Worm (Caenorhabditis elegans) whole organism, young adult: ENCODE data around the gene unc-34.

ENCODE experiments used
- B0019.2 ChIP-seq: fragments of 200-800 bp; sonication (Bioruptor generic); conservative IDR thresholded peaks from 2 replicates; pipeline ENCODE4 v1.3.6; 2022; ENCODE audit warnings: missing genetic modification reagents, missing genetic modification characterization, missing compliant biosample characterization
- B0261.1 ChIP-seq: sonication (generic microtip); optimal IDR thresholded peaks from 2 replicates; lab custom pipeline; 2016; ENCODE audit warnings: mild to moderate bottlenecking, missing genetic modification characterization, moderate library complexity, missing compliant biosample characterization
- D2030.7 ChIP-seq: fragments of 200-800 bp; sonication (Bioruptor generic); IDR thresholded peaks from 2 replicates; pipeline ENCODE4 v1.3.6; 2022; ENCODE audit warnings: missing genetic modification reagents, missing genetic modification characterization, missing compliant biosample characterization
- F22D6.2 ChIP-seq: sonication (generic microtip); optimal IDR thresholded peaks from 2 replicates; lab custom pipeline; 2016; ENCODE audit warnings: mild to moderate bottlenecking, missing genetic modification characterization, missing compliant biosample characterization
- F23B12.7 ChIP-seq: sonication (generic microtip); optimal IDR thresholded peaks from 2 replicates; lab custom pipeline; 2017; ENCODE audit warnings: missing genetic modification characterization, mild to moderate bottlenecking, missing compliant biosample characterization, antibody characterized with exemption, moderate library complexity; ENCODE audit not compliant: insufficient read depth
- F33H1.4 ChIP-seq: fragments of 200-800 bp; sonication (Bioruptor generic); IDR thresholded peaks from 2 replicates; pipeline ENCODE4 v1.3.6; 2022; ENCODE audit warnings: missing genetic modification reagents, missing genetic modification characterization, missing compliant biosample characterization
- F49E8.2 ChIP-seq: sonication (generic microtip); optimal IDR thresholded peaks from 3 replicates; lab custom pipeline; 2017; ENCODE audit warnings: missing genetic modification characterization, mild to moderate bottlenecking, missing compliant biosample characterization, antibody characterized with exemption, moderate library complexity; ENCODE audit not compliant: insufficient read depth
- K11D2.4 ChIP-seq: fragments of 200-800 bp; sonication (Bioruptor generic); IDR thresholded peaks from 2 replicates; pipeline ENCODE4 v1.3.6; 2022; ENCODE audit warnings: missing genetic modification reagents, missing genetic modification characterization, missing compliant biosample characterization
- K12H6.12 ChIP-seq: fragments of 200-800 bp; sonication (Bioruptor generic); optimal IDR thresholded peaks from 2 replicates; lab custom pipeline; 2018; ENCODE audit warnings: mild to moderate bottlenecking, missing genetic modification characterization, missing compliant biosample characterization
- Y53F4B.3 ChIP-seq: fragments of 200-800 bp; sonication (Bioruptor generic); IDR thresholded peaks from 2 replicates; pipeline ENCODE4 v1.3.6; 2022; ENCODE audit warnings: missing genetic modification reagents, missing genetic modification characterization, missing compliant biosample characterization
- Y79H2A.3 ChIP-seq: fragments of 200-800 bp; sonication (Bioruptor generic); conservative IDR thresholded peaks from 2 replicates; pipeline ENCODE4 v1.3.6; 2022; ENCODE audit warnings: missing genetic modification reagents, missing genetic modification characterization, missing compliant biosample characterization
- attf-3 ChIP-seq: fragments of 200-800 bp; sonication (Bioruptor generic); conservative IDR thresholded peaks from 2 replicates; pipeline ENCODE4 v1.3.6; 2022; ENCODE audit warnings: missing genetic modification reagents, missing genetic modification characterization, missing compliant biosample characterization
- attf-6 ChIP-seq: fragments of 200-800 bp; sonication (Bioruptor generic); IDR thresholded peaks from 2 replicates; pipeline ENCODE4 v1.3.6; 2022; ENCODE audit warnings: missing genetic modification reagents, missing genetic modification characterization, missing compliant biosample characterization
- ceh-100 ChIP-seq: fragments of 200-800 bp; sonication (Bioruptor generic); IDR thresholded peaks from 2 replicates; pipeline ENCODE4 v1.3.6; 2022; ENCODE audit warnings: missing genetic modification reagents, missing genetic modification characterization, missing compliant biosample characterization
- dpl-1 ChIP-seq: fragments of 150-350 bp; optimal IDR thresholded peaks from 2 replicates; lab custom pipeline; 2014; ENCODE audit warnings: missing biosample characterization, missing genetic modification reagents, missing genetic modification characterization
- efl-1 ChIP-seq: fragments of 150-350 bp; optimal IDR thresholded peaks from 2 replicates; lab custom pipeline; 2014; ENCODE audit warnings: missing biosample characterization, missing genetic modification reagents, missing genetic modification characterization
- egrh-3 ChIP-seq: fragments of 200-800 bp; sonication (Bioruptor generic); IDR thresholded peaks from 2 replicates; pipeline ENCODE4 v1.3.6; 2022; ENCODE audit warnings: missing genetic modification reagents, missing genetic modification characterization, missing compliant biosample characterization
- ekl-4 ChIP-seq: fragments of 200-800 bp; sonication (Bioruptor generic); IDR thresholded peaks from 2 replicates; pipeline ENCODE4 v1.3.6; 2022; ENCODE audit warnings: missing genetic modification reagents, missing genetic modification characterization, missing compliant biosample characterization
- ets-4 ChIP-seq: fragments of 200-800 bp; sonication (Bioruptor generic); optimal IDR thresholded peaks from 2 replicates; lab custom pipeline; 2018; ENCODE audit warnings: mild to moderate bottlenecking, missing genetic modification characterization, missing compliant biosample characterization
- him-1 ChIP-seq: sonication (generic microtip); optimal IDR thresholded peaks from 2 replicates; lab custom pipeline; 2016; ENCODE audit warnings: missing genotype, missing genetic modification reagents, missing genetic modification characterization, missing compliant biosample characterization
- lag-1 ChIP-seq: fragments of 200-800 bp; sonication (Bioruptor generic); IDR thresholded peaks from 2 replicates; pipeline ENCODE4 v1.3.6; 2022; ENCODE audit warnings: missing genetic modification reagents, missing genetic modification characterization, missing compliant biosample characterization
- let-526 ChIP-seq: fragments of 200-800 bp; sonication (Bioruptor generic); IDR thresholded peaks from 2 replicates; pipeline ENCODE4 v1.3.6; 2022; ENCODE audit warnings: missing genetic modification reagents, missing genetic modification characterization, missing compliant biosample characterization
- lin-26 ChIP-seq: fragments of 200-800 bp; sonication (Bioruptor generic); IDR thresholded peaks from 2 replicates; pipeline ENCODE4 v1.3.6; 2022; ENCODE audit warnings: missing genetic modification reagents, missing genetic modification characterization, missing compliant biosample characterization
- lin-35 ChIP-seq, 3 experiments: fragments of 150-350 bp in 2 of 3; sonication (generic microtip) in 1 of 3; optimal IDR thresholded peaks; 2 replicates each; lab custom pipeline; 2014 to 2018; ENCODE audit warnings: missing biosample characterization in 3 of 3, missing genetic modification characterization in 3 of 3, missing genetic modification reagents in 3 of 3
- madf-10 ChIP-seq: sonication (generic microtip); optimal IDR thresholded peaks from 2 replicates; lab custom pipeline; 2016; ENCODE audit warnings: mild to moderate bottlenecking, missing genetic modification characterization, missing compliant biosample characterization
- mcd-1 ChIP-seq: fragments of 200-800 bp; sonication (Bioruptor generic); IDR thresholded peaks from 2 replicates; pipeline ENCODE4 v1.3.6; 2022; ENCODE audit warnings: missing genetic modification reagents, missing genetic modification characterization, missing compliant biosample characterization
- mxl-1 ChIP-seq: sonication (generic microtip); optimal IDR thresholded peaks from 2 replicates; lab custom pipeline; 2016; ENCODE audit warnings: missing genetic modification characterization, missing compliant biosample characterization
- nfyb-1 ChIP-seq: fragments of 200-800 bp; sonication (Bioruptor generic); IDR thresholded peaks from 2 replicates; pipeline ENCODE4 v1.3.6; 2022; ENCODE audit warnings: missing genetic modification reagents, missing genetic modification characterization, missing compliant biosample characterization
- nhr-27 ChIP-seq: fragments of 200-800 bp; sonication (Bioruptor generic); optimal IDR thresholded peaks from 2 replicates; lab custom pipeline; 2018; ENCODE audit warnings: mild to moderate bottlenecking, missing genetic modification characterization, moderate library complexity, missing compliant biosample characterization
- nhr-80 ChIP-seq: sonication (generic microtip); optimal IDR thresholded peaks from 2 replicates; lab custom pipeline; 2016; ENCODE audit warnings: missing genetic modification characterization, missing compliant biosample characterization
- rec-8 ChIP-seq, 2 experiments: sonication (generic microtip); optimal IDR thresholded peaks; 2 replicates each; lab custom pipeline; 2016; ENCODE audit warnings: mild to moderate bottlenecking in 2 of 2, missing genetic modification characterization in 2 of 2, missing genetic modification reagents in 2 of 2, missing genotype in 2 of 2, missing biosample characterization in 1 of 2, missing compliant biosample characterization in 1 of 2, moderate library complexity in 1 of 2
- snpc-1.3 ChIP-seq: sonication (generic microtip); optimal IDR thresholded peaks from 2 replicates; lab custom pipeline; 2017; ENCODE audit warnings: missing genetic modification characterization, mild to moderate bottlenecking, missing compliant biosample characterization, antibody characterized with exemption, moderate library complexity, missing genotype, missing genetic modification reagents; ENCODE audit not compliant: insufficient read depth
- snpc-3.4 ChIP-seq: sonication (generic microtip); optimal IDR thresholded peaks from 2 replicates; lab custom pipeline; 2017; ENCODE audit warnings: missing genetic modification characterization, mild to moderate bottlenecking, missing compliant biosample characterization, antibody characterized with exemption, moderate library complexity, missing genotype, missing genetic modification reagents
- sptf-2 ChIP-seq: fragments of 200-800 bp; sonication (Bioruptor generic); optimal IDR thresholded peaks from 2 replicates; lab custom pipeline; 2018; ENCODE audit warnings: mild to moderate bottlenecking, missing genetic modification characterization, missing compliant biosample characterization
- tbx-9 ChIP-seq: sonication (generic microtip); optimal IDR thresholded peaks from 2 replicates; lab custom pipeline; 2016; ENCODE audit warnings: borderline replicate concordance, missing genetic modification characterization, inconsistent platforms, missing compliant biosample characterization
- tlf-1 ChIP-seq: fragments of 200-800 bp; sonication (Bioruptor generic); optimal IDR thresholded peaks from 2 replicates; lab custom pipeline; 2018; ENCODE audit warnings: mild to moderate bottlenecking, missing genetic modification characterization, missing compliant biosample characterization
- unc-130 ChIP-seq: sonication (generic microtip); optimal IDR thresholded peaks from 2 replicates; lab custom pipeline; 2016; ENCODE audit warnings: missing genetic modification reagents, missing genetic modification characterization, missing compliant biosample characterization
- unc-62 ChIP-seq: fragments of 150-350 bp; optimal IDR thresholded peaks from 2 replicates; lab custom pipeline; 2014; ENCODE audit warnings: missing biosample characterization, missing genetic modification reagents, missing genetic modification characterization
- xnd-1 ChIP-seq: sonication (generic microtip); optimal IDR thresholded peaks from 2 replicates; lab custom pipeline; 2016; ENCODE audit warnings: missing genotype, missing genetic modification reagents, missing genetic modification characterization, missing compliant biosample characterization
- zfh-2 ChIP-seq: fragments of 200-800 bp; sonication (Bioruptor generic); conservative IDR thresholded peaks from 2 replicates; pipeline ENCODE4 v1.3.6; 2022; ENCODE audit warnings: missing genetic modification reagents, missing genetic modification characterization, missing compliant biosample characterization
- zim-3 ChIP-seq: sonication (generic microtip); optimal IDR thresholded peaks from 2 replicates; lab custom pipeline; 2017; ENCODE audit warnings: mild to moderate bottlenecking, missing genetic modification characterization, moderate library complexity, missing compliant biosample characterization
- ztf-26 ChIP-seq: sonication (generic microtip); optimal IDR thresholded peaks from 2 replicates; lab custom pipeline; 2017; ENCODE audit warnings: missing genetic modification characterization, missing compliant biosample characterization
- ztf-28 ChIP-seq: fragments of 200-800 bp; sonication (Bioruptor generic); IDR thresholded peaks from 2 replicates; pipeline ENCODE4 v1.3.6; 2022; ENCODE audit warnings: missing genetic modification reagents, missing genetic modification characterization, missing compliant biosample characterization
- ztf-6 ChIP-seq: fragments of 200-800 bp; sonication (Bioruptor generic); IDR thresholded peaks from 2 replicates; pipeline ENCODE4 v1.3.6; 2022; ENCODE audit warnings: missing genetic modification reagents, missing genetic modification characterization, missing compliant biosample characterization

The unc-34 gene

ce11 chrV:1001163-1001562 is 18.7 kb downstream of the unc-34 start:
- peak; percentile 70; the same call in 1 of the 2 replicates for TF ChIP-seq egrh-3 (GFP tag; lab: Robert Waterston, UW)
- TF ChIP-seq mcd-1 (GFP tag; lab: Robert Waterston, UW), result peak; percentile 27; the same call in 1 of the 2 replicates
- TF ChIP-seq zim-3 (tag; lab: Kevin White, UChicago), result no peak
- no peak for TF ChIP-seq lag-1 (GFP tag; lab: Robert Waterston, UW)
- TF ChIP-seq ztf-6 (GFP tag; lab: Robert Waterston, UW), result no peak
- TF ChIP-seq sptf-2, result no peak
- TF ChIP-seq zfh-2 (GFP tag; lab: Robert Waterston, UW), result peak; percentile 83
- no peak for TF ChIP-seq B0019.2 (GFP tag; lab: Robert Waterston, UW)
- no peak for TF ChIP-seq rec-8 (tag; optimal IDR thresholded peaks at IDR 0.05; lab: Kevin White, UChicago)
- TF ChIP-seq dpl-1 (GFP tag; lab: Kevin White, UChicago), result no peak
- no peak for TF ChIP-seq attf-3
- no peak for TF ChIP-seq lin-35 (GFP tag; optimal IDR thresholded peaks at IDR 0.05; lab: Kevin White, UChicago)
- TF ChIP-seq ekl-4, result no peak
- no peak for TF ChIP-seq Y79H2A.3 (GFP tag; lab: Robert Waterston, UW)
- TF ChIP-seq madf-10, result no peak
- no peak for TF ChIP-seq attf-6 (GFP tag; lab: Robert Waterston, UW)
- no peak for TF ChIP-seq let-526
- TF ChIP-seq mxl-1 (tag; lab: Kevin White, UChicago), result no peak
- no peak for TF ChIP-seq F23B12.7 (tag; lab: Kevin White, UChicago)
- TF ChIP-seq ets-4 (GFP tag; lab: Kevin White, UChicago), result no peak

ce11 chrV:1003400-1003799 is 20.9 kb downstream of the unc-34 start, which contains the start of gene Y50D4C.5:
Gene Y50D4C.5, minus strand, starts transcription at chrV:1003744.
- TF ChIP-seq tbx-9 (tag; lab: Kevin White, UChicago), result no peak
- peak; percentile 41; the same call in 1 of the 2 replicates for TF ChIP-seq zfh-2 (GFP tag; lab: Robert Waterston, UW)

- TF ChIP-seq madf-10, result peak; percentile 43
- TF ChIP-seq F33H1.4, result no peak
- TF ChIP-seq snpc-3.4, result peak; percentile 45
- TF ChIP-seq xnd-1 (tag; lab: Kevin White, UChicago), result no peak
- TF ChIP-seq unc-130, result peak; percentile 69
- peak; percentile 10 for TF ChIP-seq F49E8.2 (tag; lab: Kevin White, UChicago)
- TF ChIP-seq unc-62, result no peak
- peak; percentile 4 for TF ChIP-seq nhr-80
- TF ChIP-seq mcd-1 (GFP tag; lab: Robert Waterston, UW), result peak; percentile 37; the same call in 1 of the 2 replicates
- TF ChIP-seq lin-35 (GFP tag; optimal IDR thresholded peaks at IDR 0.05; lab: Kevin White, UChicago), result peak in 1 of 3 experiments; percentile 44
- TF ChIP-seq ztf-28 (GFP tag; lab: Robert Waterston, UW), result peak; percentile 70; the same call in 1 of the 2 replicates
- TF ChIP-seq D2030.7 (GFP tag; lab: Robert Waterston, UW), result peak; percentile 48; the same call in 1 of the 2 replicates
- TF ChIP-seq tlf-1 (GFP tag; lab: Kevin White, UChicago), result no peak
- peak; percentile 34 for TF ChIP-seq him-1
- no peak for TF ChIP-seq F22D6.2 (tag; lab: Kevin White, UChicago)
- TF ChIP-seq attf-6 (GFP tag; lab: Robert Waterston, UW), result no peak
- TF ChIP-seq nfyb-1 (GFP tag; lab: Robert Waterston, UW), result no peak
- no peak for TF ChIP-seq B0261.1 (tag; lab: Kevin White, UChicago)
- TF ChIP-seq efl-1 (GFP tag; lab: Kevin White, UChicago), result peak; percentile 30
- peak; percentile 4 for TF ChIP-seq ztf-26 (tag; lab: Kevin White, UChicago)
- peak; percentile 99 for TF ChIP-seq attf-3
- TF ChIP-seq snpc-1.3 (tag; lab: Kevin White, UChicago), result no peak
- no peak for TF ChIP-seq Y53F4B.3 (GFP tag; lab: Robert Waterston, UW)
- TF ChIP-seq nhr-27 (tag; lab: Kevin White, UChicago), result no peak
- TF ChIP-seq lin-26, result no peak
- 0 out of 2 replicates have a peak, but pooled peaks have one; percentile 10 for TF ChIP-seq egrh-3 (GFP tag; lab: Robert Waterston, UW)
- TF ChIP-seq K12H6.12 (tag; lab: Kevin White, UChicago), result peak; percentile 85
- TF ChIP-seq K11D2.4 (GFP tag; lab: Robert Waterston, UW), result no peak
- TF ChIP-seq ceh-100 (GFP tag; lab: Robert Waterston, UW), result peak; percentile 98
These were observed 21.3 kb downstream of the unc-34 start for ce11 chrV:1003826-1004225.
